Fruit fly (Drosophila melanogaster) whole organism, embryonic: ENCODE data around the gene CG42540.

Experiments used
- Antp ChIP-seq: fragments of 200-800 bp; sonication (Bioruptor generic); optimal IDR thresholded peaks from 3 replicates; lab custom pipeline; 2016; ENCODE audit warnings: missing biosample characterization, missing genetic modification characterization
- Blimp-1 ChIP-seq: fragments of 200-800 bp; sonication (Bioruptor generic); optimal IDR thresholded peaks from 3 replicates; lab custom pipeline; 2018; ENCODE audit warnings: missing biosample characterization, missing genetic modification characterization, mild to moderate bottlenecking, moderate library complexity, missing genetic modification reagents
- BtbVII ChIP-seq: fragments of 200-800 bp; sonication (Bioruptor generic); optimal IDR thresholded peaks from 3 replicates; lab custom pipeline; 2017; ENCODE audit warnings: missing biosample characterization, mild to moderate bottlenecking, missing genetic modification characterization
- CG10565 ChIP-seq: fragments of 200-800 bp; sonication (Bioruptor generic); optimal IDR thresholded peaks from 3 replicates; lab custom pipeline; 2016; ENCODE audit warnings: missing biosample characterization, mild to moderate bottlenecking, missing genetic modification characterization
- CG11247 ChIP-seq: fragments of 200-800 bp; sonication (Bioruptor generic); IDR thresholded peaks from 2 replicates; pipeline ENCODE4 v1.3.6; 2022; ENCODE audit warnings: missing biosample characterization, missing genetic modification characterization
- CG12236 ChIP-seq: fragments of 200-800 bp; sonication (Bioruptor generic); optimal IDR thresholded peaks from 2 replicates; lab custom pipeline; 2016; ENCODE audit warnings: missing biosample characterization, missing genetic modification characterization
- CG13296 ChIP-seq: fragments of 200-800 bp; sonication (Bioruptor generic); optimal IDR thresholded peaks from 3 replicates; lab custom pipeline; 2018; ENCODE audit warnings: missing biosample characterization, mild to moderate bottlenecking, missing genetic modification characterization
- CG13624 ChIP-seq: fragments of 200-800 bp; sonication (Bioruptor generic); optimal IDR thresholded peaks from 2 replicates; lab custom pipeline; 2016; ENCODE audit warnings: missing biosample characterization, missing genetic modification characterization
- CG14667 ChIP-seq: fragments of 200-800 bp; sonication (Bioruptor generic); IDR thresholded peaks from 2 replicates; pipeline ENCODE4 v1.3.6; 2022; ENCODE audit warnings: missing biosample characterization, missing genetic modification characterization
- CG14965 ChIP-seq: fragments of 200-800 bp; sonication (Bioruptor generic); optimal IDR thresholded peaks from 2 replicates; lab custom pipeline; 2016; ENCODE audit warnings: missing biosample characterization, missing genetic modification characterization, borderline replicate concordance
- CG1603 ChIP-seq: fragments of 200-800 bp; sonication (Bioruptor generic); optimal IDR thresholded peaks from 2 replicates; lab custom pipeline; 2019; ENCODE audit warnings: missing biosample characterization, mild to moderate bottlenecking, missing genetic modification characterization, moderate library complexity
- CG16779 ChIP-seq: fragments of 200-800 bp; sonication (Bioruptor generic); IDR thresholded peaks from 2 replicates; pipeline ENCODE4 v1.3.6; 2022; ENCODE audit warnings: missing biosample characterization, missing genetic modification characterization
- CG17568 ChIP-seq: fragments of 200-800 bp; sonication (Bioruptor generic); optimal IDR thresholded peaks from 2 replicates; lab custom pipeline; 2018; ENCODE audit warnings: missing biosample characterization, mild to moderate bottlenecking, missing genetic modification characterization, moderate library complexity
- CG17802 ChIP-seq: fragments of 200-800 bp; sonication (Bioruptor generic); optimal IDR thresholded peaks from 2 replicates; lab custom pipeline; 2018; ENCODE audit warnings: missing biosample characterization, mild to moderate bottlenecking, missing genetic modification characterization, moderate library complexity
- CG2199 ChIP-seq: fragments of 200-800 bp; sonication (Bioruptor generic); IDR thresholded peaks from 3 replicates; pipeline ENCODE4 v1.3.6; 2022; ENCODE audit warnings: missing biosample characterization, missing genetic modification characterization
- CG4404 ChIP-seq: fragments of 200-800 bp; sonication (Bioruptor generic); IDR thresholded peaks from 2 replicates; pipeline ENCODE4 v1.3.6; 2022; ENCODE audit warnings: missing biosample characterization, missing genetic modification characterization
- CG4424 ChIP-seq: fragments of 200-800 bp; sonication (Bioruptor generic); optimal IDR thresholded peaks from 3 replicates; lab custom pipeline; 2016; ENCODE audit warnings: missing biosample characterization, missing genetic modification characterization
- CG4617 ChIP-seq: fragments of 200-800 bp; sonication (Bioruptor generic); optimal IDR thresholded peaks from 3 replicates; lab custom pipeline; 2016; ENCODE audit warnings: missing biosample characterization, missing genetic modification characterization, borderline replicate concordance
- CG4820 ChIP-seq: fragments of 200-800 bp; sonication (Bioruptor generic); optimal IDR thresholded peaks from 3 replicates; lab custom pipeline; 2016; ENCODE audit warnings: missing biosample characterization, missing genetic modification characterization
- CG6683 ChIP-seq: fragments of 200-800 bp; sonication (Bioruptor generic); optimal IDR thresholded peaks from 2 replicates; lab custom pipeline; 2017; ENCODE audit warnings: missing biosample characterization, mild to moderate bottlenecking, missing genetic modification characterization, missing genetic modification reagents
- CG6791 ChIP-seq: fragments of 200-800 bp; sonication (Bioruptor generic); IDR thresholded peaks from 3 replicates; pipeline ENCODE4 v1.3.6; 2022; ENCODE audit warnings: missing biosample characterization, missing genetic modification characterization; ENCODE audit not compliant: partially characterized antibody
- CG7963 ChIP-seq: fragments of 200-800 bp; sonication (Bioruptor generic); IDR thresholded peaks from 3 replicates; pipeline ENCODE4 v1.3.6; 2022; ENCODE audit warnings: missing biosample characterization, missing genetic modification characterization; ENCODE audit not compliant: partially characterized antibody
- CG8944 ChIP-seq: fragments of 200-800 bp; sonication (Bioruptor generic); optimal IDR thresholded peaks from 3 replicates; lab custom pipeline; 2016; ENCODE audit warnings: missing biosample characterization, missing genetic modification characterization
- CG9876 ChIP-seq: fragments of 200-800 bp; sonication (Bioruptor generic); optimal IDR thresholded peaks from 2 replicates; lab custom pipeline; 2016; ENCODE audit warnings: missing biosample characterization, missing genetic modification characterization
- CG9932 ChIP-seq: fragments of 200-800 bp; sonication (Bioruptor generic); IDR thresholded peaks from 2 replicates; pipeline ENCODE4 v1.3.6; 2022; ENCODE audit warnings: missing biosample characterization, missing genetic modification characterization
- Doc3 ChIP-seq: fragments of 200-800 bp; sonication (Bioruptor generic); IDR thresholded peaks from 3 replicates; pipeline ENCODE4 v1.3.6; 2022; ENCODE audit warnings: missing biosample characterization, missing genetic modification characterization; ENCODE audit not compliant: partially characterized antibody
- ERR ChIP-seq: fragments of 200-800 bp; sonication (Bioruptor generic); optimal IDR thresholded peaks from 2 replicates; lab custom pipeline; 2016; ENCODE audit warnings: missing biosample characterization, missing genetic modification characterization
- HmgZ ChIP-seq: fragments of 200-800 bp; sonication (Bioruptor generic); optimal IDR thresholded peaks from 2 replicates; lab custom pipeline; 2018; ENCODE audit warnings: missing biosample characterization, mild to moderate bottlenecking, missing genetic modification characterization
- MTF-1 ChIP-seq: fragments of 200-800 bp; sonication (Bioruptor generic); optimal IDR thresholded peaks from 2 replicates; lab custom pipeline; 2018; ENCODE audit warnings: missing biosample characterization, mild to moderate bottlenecking, missing genetic modification characterization, borderline replicate concordance
- Opbp ChIP-seq: fragments of 200-800 bp; sonication (Bioruptor generic); IDR thresholded peaks from 3 replicates; pipeline ENCODE4 v1.3.6; 2022; ENCODE audit warnings: missing biosample characterization, missing genetic modification characterization; ENCODE audit not compliant: partially characterized antibody
- Rx ChIP-seq: fragments of 200-800 bp; sonication (Bioruptor generic); IDR thresholded peaks from 2 replicates; pipeline ENCODE4 v1.3.6; 2022; ENCODE audit warnings: missing biosample characterization, missing genetic modification characterization
- Tbp ChIP-seq: fragments of >200 bp; optimal IDR thresholded peaks from 2 replicates; lab custom pipeline; 2018; ENCODE audit warnings: missing biosample characterization, missing genetic modification characterization
- Trl ChIP-seq, 3 experiments: fragments of >200 bp in 2 of 3; fragments of 200-800 bp in 1 of 3; sonication (Bioruptor generic) in 1 of 3; optimal IDR thresholded peaks; 2 replicates in 1 of 3; 3 replicates in 2 of 3; lab custom pipeline; 2016 to 2017; ENCODE audit warnings: missing biosample characterization in 1 of 3, missing genetic modification characterization in 1 of 3
- az2 ChIP-seq: fragments of 200-800 bp; sonication (Bioruptor generic); optimal IDR thresholded peaks from 3 replicates; lab custom pipeline; 2016; ENCODE audit warnings: missing biosample characterization, missing genetic modification characterization
- bowl ChIP-seq: fragments of 200-800 bp; sonication (Bioruptor generic); IDR thresholded peaks from 2 replicates; pipeline ENCODE4 v1.3.6; 2022; ENCODE audit warnings: missing biosample characterization, missing genetic modification characterization
- br ChIP-seq: fragments of >200 bp; optimal IDR thresholded peaks from 2 replicates; lab custom pipeline; 2017
- cato ChIP-seq: fragments of 200-800 bp; sonication (Bioruptor generic); optimal IDR thresholded peaks from 2 replicates; lab custom pipeline; 2016; ENCODE audit warnings: missing biosample characterization, missing genetic modification characterization, borderline replicate concordance
- chif ChIP-seq, 2 experiments: fragments of 200-800 bp; sonication (Bioruptor generic); optimal IDR thresholded peaks; 3 replicates each; lab custom pipeline; 2016; ENCODE audit warnings: missing biosample characterization in 2 of 2, missing genetic modification characterization in 2 of 2
- chn ChIP-seq: fragments of 200-800 bp; sonication (Bioruptor generic); optimal IDR thresholded peaks from 2 replicates; lab custom pipeline; 2016; ENCODE audit warnings: missing biosample characterization, missing genetic modification characterization
- crc ChIP-seq: fragments of 200-800 bp; sonication (Bioruptor generic); optimal IDR thresholded peaks from 2 replicates; lab custom pipeline; 2016; ENCODE audit warnings: missing biosample characterization, missing genetic modification characterization
- dmrt99B ChIP-seq: fragments of 200-800 bp; sonication (Bioruptor generic); optimal IDR thresholded peaks from 2 replicates; lab custom pipeline; 2018; ENCODE audit warnings: missing biosample characterization, mild to moderate bottlenecking, missing genetic modification characterization, moderate library complexity
- exex ChIP-seq: fragments of 200-800 bp; sonication (Bioruptor generic); optimal IDR thresholded peaks from 4 replicates; lab custom pipeline; 2018; ENCODE audit warnings: missing biosample characterization, mild to moderate bottlenecking, missing genetic modification characterization, moderate library complexity
- fd96Cb ChIP-seq: fragments of 200-800 bp; sonication (Bioruptor generic); optimal IDR thresholded peaks from 2 replicates; lab custom pipeline; 2018; ENCODE audit warnings: missing biosample characterization, mild to moderate bottlenecking, missing genetic modification characterization, moderate library complexity
- gem ChIP-seq: fragments of 200-800 bp; sonication (Bioruptor generic); optimal IDR thresholded peaks from 2 replicates; lab custom pipeline; 2019; ENCODE audit warnings: missing biosample characterization, mild to moderate bottlenecking, missing genetic modification characterization, moderate library complexity
- ham ChIP-seq: fragments of 200-800 bp; sonication (Bioruptor generic); IDR thresholded peaks from 2 replicates; pipeline ENCODE4 v1.3.6; 2022; ENCODE audit warnings: missing biosample characterization, missing genetic modification characterization
- mirr ChIP-seq: fragments of 200-800 bp; sonication (Bioruptor generic); optimal IDR thresholded peaks from 3 replicates; lab custom pipeline; 2018; ENCODE audit warnings: missing biosample characterization, mild to moderate bottlenecking, missing genetic modification characterization
- row ChIP-seq: fragments of 200-800 bp; sonication (Bioruptor generic); IDR thresholded peaks from 3 replicates; pipeline ENCODE4 v1.3.6; 2022; ENCODE audit warnings: missing biosample characterization, missing genetic modification characterization
- sna ChIP-seq: fragments of 200-800 bp; sonication (Bioruptor generic); IDR thresholded peaks from 2 replicates; pipeline ENCODE4 v1.3.6; 2022; ENCODE audit warnings: missing biosample characterization, missing genetic modification characterization; ENCODE audit not compliant: partially characterized antibody
- sqz ChIP-seq: fragments of 200-800 bp; sonication (Bioruptor generic); optimal IDR thresholded peaks from 3 replicates; lab custom pipeline; 2018; ENCODE audit warnings: missing biosample characterization, mild to moderate bottlenecking, missing genetic modification characterization
- trh ChIP-seq: fragments of 200-800 bp; sonication (Bioruptor generic); optimal IDR thresholded peaks from 2 replicates; lab custom pipeline; 2016; ENCODE audit warnings: missing biosample characterization, missing genetic modification characterization
- zfh1 ChIP-seq: fragments of 200-800 bp; sonication (Bioruptor generic); IDR thresholded peaks from 3 replicates; pipeline ENCODE4 v1.3.6; 2022; ENCODE audit warnings: missing biosample characterization, missing genetic modification characterization

Gene CG42540

dm6 chr3L:4521809-4522208 is 34.1 kb upstream of the CG42540 start (continued):
- TF ChIP-seq bowl (GFP tag; lab: Robert Waterston, UW), result peak; percentile 29; the same call in 1 of the 2 replicates
- TF ChIP-seq CG6683 (GFP tag; lab: Kevin White, UChicago), result peak; percentile 41
- no peak for TF ChIP-seq CG2199 (GFP tag; lab: Robert Waterston, UW)
- no peak for TF ChIP-seq CG4424 (GFP tag; lab: Kevin White, UChicago)
- TF ChIP-seq chif (GFP tag; optimal IDR thresholded peaks at IDR 0.05; lab: Kevin White, UChicago), result no peak
- TF ChIP-seq br (lab: Kevin White, UChicago), result no peak
- no peak for TF ChIP-seq CG7963 (GFP tag; lab: Robert Waterston, UW)
- no peak for TF ChIP-seq CG17802 (tag; lab: Kevin White, UChicago)
- TF ChIP-seq CG4617, result no peak
- no peak for TF ChIP-seq Rx (GFP tag; lab: Robert Waterston, UW)
- peak; percentile 0 for TF ChIP-seq Antp (GFP tag; lab: Kevin White, UChicago)
- no peak for TF ChIP-seq chn (GFP tag; lab: Kevin White, UChicago)
- TF ChIP-seq CG6791 (GFP tag; lab: Robert Waterston, UW), result no peak
- TF ChIP-seq Tbp (GFP tag; lab: Kevin White, UChicago), result no peak
- no peak for TF ChIP-seq CG8944
- no peak for TF ChIP-seq zfh1 (GFP tag; lab: Robert Waterston, UW)
- no peak for TF ChIP-seq exex (tag; lab: Kevin White, UChicago)
- TF ChIP-seq CG17568 (GFP tag; lab: Kevin White, UChicago), result peak; percentile 63
- TF ChIP-seq crc (GFP tag; lab: Kevin White, UChicago), result peak; percentile 49
- TF ChIP-seq sqz (GFP tag; lab: Kevin White, UChicago), result no peak
- TF ChIP-seq Trl (optimal IDR thresholded peaks at IDR 0.05; lab: Kevin White, UChicago), result no peak
- no peak for TF ChIP-seq Trl (GFP tag; optimal IDR thresholded peaks at IDR 0.05; lab: Kevin White, UChicago)
- no peak for TF ChIP-seq trh
- peak; percentile 10 for TF ChIP-seq Blimp-1
- no peak for TF ChIP-seq Opbp (GFP tag; lab: Robert Waterston, UW)
- TF ChIP-seq CG14667 (GFP tag; lab: Robert Waterston, UW), result peak; percentile 15; the same call in 1 of the 2 replicates
- TF ChIP-seq CG10565, result no peak
- TF ChIP-seq MTF-1, result peak; percentile 55
- no peak for TF ChIP-seq cato (GFP tag; lab: Kevin White, UChicago)
- TF ChIP-seq CG9876 (GFP tag; lab: Kevin White, UChicago), result no peak
- no peak for TF ChIP-seq row (GFP tag; lab: Robert Waterston, UW)
- TF ChIP-seq ERR (GFP tag; lab: Kevin White, UChicago), result no peak
- peak; percentile 50 for TF ChIP-seq mirr (GFP tag; lab: Kevin White, UChicago)
- TF ChIP-seq CG11247 (GFP tag; lab: Robert Waterston, UW), result 0 out of 2 replicates have a peak, but pooled peaks have one; percentile 5
- TF ChIP-seq CG4404, result no peak
- TF ChIP-seq sna (GFP tag; lab: Robert Waterston, UW), result no peak
- peak; percentile 38 for TF ChIP-seq CG13296 (GFP tag; lab: Kevin White, UChicago)
- TF ChIP-seq az2 (GFP tag; lab: Kevin White, UChicago), result no peak
- TF ChIP-seq fd96Cb (tag; lab: Kevin White, UChicago), result no peak
- TF ChIP-seq CG13624 (GFP tag; lab: Kevin White, UChicago), result no peak
- peak; percentile 29 for TF ChIP-seq gem (tag; lab: Kevin White, UChicago)
- TF ChIP-seq BtbVII (GFP tag; lab: Kevin White, UChicago), result peak; percentile 65
- TF ChIP-seq HmgZ (tag; lab: Kevin White, UChicago), result peak; percentile 3
- TF ChIP-seq CG1603 (tag; lab: Kevin White, UChicago), result peak; percentile 20
- no peak for TF ChIP-seq CG4820 (GFP tag; lab: Kevin White, UChicago)
- no peak for TF ChIP-seq CG12236
- TF ChIP-seq Doc3 (GFP tag; lab: Robert Waterston, UW), result no peak
- no peak for TF ChIP-seq CG14965 (GFP tag; lab: Kevin White, UChicago)
- TF ChIP-seq CG16779, result no peak
- no peak for TF ChIP-seq ham
- TF ChIP-seq CG9932 (GFP tag; lab: Robert Waterston, UW), result no peak
- peak; percentile 17 for TF ChIP-seq dmrt99B
